Fruit fly (Drosophila melanogaster) whole organism, pupa: Measurements from ENCODE around the gene CG43390.
A peak's percentile ranks its signal among the peaks of the same experiment; 100 is the strongest.
"Not testable (repeated sequence)": the region's sequence is repeated elsewhere in the genome, so short reads cannot be mapped to it uniquely, and the experiment has no call there.

Source experiments
- CG10348 ChIP-seq: fragments of 200-800 bp; sonication (Bioruptor generic); IDR thresholded peaks from 2 replicates; pipeline ENCODE4 v1.3.6; 2022; ENCODE audit warnings: missing biosample characterization, missing genetic modification characterization
- CG12605 ChIP-seq: fragments of 200-800 bp; sonication (Bioruptor generic); IDR thresholded peaks from 2 replicates; pipeline ENCODE4 v1.3.6; 2022; ENCODE audit warnings: missing biosample characterization, missing genetic modification characterization
- CG13204 ChIP-seq: fragments of 200-800 bp; sonication (Bioruptor generic); optimal IDR thresholded peaks from 2 replicates; lab custom pipeline; 2018; ENCODE audit warnings: missing biosample characterization, mild to moderate bottlenecking, missing genetic modification characterization, moderate library complexity
- CG14655 ChIP-seq: fragments of 200-800 bp; sonication (Bioruptor generic); optimal IDR thresholded peaks from 3 replicates; lab custom pipeline; 2017; ENCODE audit warnings: mild to moderate bottlenecking, missing biosample characterization, missing genetic modification reagents, missing genetic modification characterization
- CG15710 ChIP-seq: fragments of 200-800 bp; sonication (Bioruptor generic); optimal IDR thresholded peaks from 2 replicates; lab custom pipeline; 2018; ENCODE audit warnings: missing biosample characterization, mild to moderate bottlenecking, missing genetic modification characterization, moderate library complexity
- CG17806 ChIP-seq: fragments of 200-800 bp; sonication (Bioruptor generic); optimal IDR thresholded peaks from 2 replicates; lab custom pipeline; 2018; ENCODE audit warnings: missing biosample characterization, mild to moderate bottlenecking, missing genetic modification characterization, moderate library complexity
- CG32121 ChIP-seq: fragments of 200-800 bp; sonication (Bioruptor generic); IDR thresholded peaks from 2 replicates; pipeline ENCODE4 v1.3.6; 2022; ENCODE audit warnings: missing biosample characterization, missing genetic modification characterization
- CG34367 ChIP-seq: fragments of 200-800 bp; sonication (Bioruptor generic); optimal IDR thresholded peaks from 2 replicates; lab custom pipeline; 2018; ENCODE audit warnings: missing biosample characterization, mild to moderate bottlenecking, missing genetic modification characterization
- CG4496 ChIP-seq: fragments of 200-800 bp; sonication (Bioruptor generic); IDR thresholded peaks from 3 replicates; pipeline ENCODE4 v1.3.6; 2022; ENCODE audit warnings: missing biosample characterization, missing genetic modification characterization
- CG8159 ChIP-seq: fragments of 200-800 bp; sonication (Bioruptor generic); optimal IDR thresholded peaks from 3 replicates; lab custom pipeline; 2018; ENCODE audit warnings: missing biosample characterization, mild to moderate bottlenecking, missing genetic modification characterization, moderate library complexity
- CG8301 ChIP-seq: fragments of 200-800 bp; sonication (Bioruptor generic); optimal IDR thresholded peaks from 2 replicates; lab custom pipeline; 2018; ENCODE audit warnings: missing biosample characterization, mild to moderate bottlenecking, missing genetic modification characterization
- CG9948 ChIP-seq: fragments of 200-800 bp; sonication (Bioruptor generic); optimal IDR thresholded peaks from 2 replicates; lab custom pipeline; 2018; ENCODE audit warnings: missing biosample characterization, mild to moderate bottlenecking, missing genetic modification characterization, moderate library complexity
- D1 ChIP-seq: fragments of 200-800 bp; sonication (Bioruptor generic); optimal IDR thresholded peaks from 2 replicates; lab custom pipeline; 2018; ENCODE audit warnings: missing biosample characterization, mild to moderate bottlenecking, missing genetic modification characterization, moderate library complexity
- EcR ChIP-seq: fragments of 200-800 bp; sonication (Bioruptor generic); optimal IDR thresholded peaks from 3 replicates; lab custom pipeline; 2019; ENCODE audit warnings: missing biosample characterization, missing genetic modification characterization, mild to moderate bottlenecking, moderate library complexity, missing genetic modification reagents
- Ets98B ChIP-seq: fragments of 200-800 bp; sonication (Bioruptor generic); IDR thresholded peaks from 2 replicates; pipeline ENCODE4 v1.3.6; 2022; ENCODE audit warnings: missing biosample characterization, missing genetic modification characterization
- Pif1A ChIP-seq: fragments of 200-800 bp; sonication (Bioruptor generic); optimal IDR thresholded peaks from 3 replicates; lab custom pipeline; 2016; ENCODE audit warnings: missing biosample characterization, missing genetic modification characterization
- Pif1B ChIP-seq: fragments of 200-800 bp; sonication (Bioruptor generic); optimal IDR thresholded peaks from 3 replicates; lab custom pipeline; 2016; ENCODE audit warnings: missing biosample characterization, missing genetic modification characterization
- Snoo ChIP-seq: fragments of 200-800 bp; sonication (Bioruptor generic); optimal IDR thresholded peaks from 3 replicates; lab custom pipeline; 2017; ENCODE audit warnings: missing biosample characterization, mild to moderate bottlenecking, missing genetic modification characterization, inconsistent platforms
- fd96Ca ChIP-seq: fragments of 200-800 bp; sonication (Bioruptor generic); IDR thresholded peaks from 3 replicates; pipeline ENCODE4 v1.3.6; 2022; ENCODE audit warnings: missing biosample characterization, missing genetic modification characterization
- gl ChIP-seq: fragments of 200-800 bp; sonication (Bioruptor generic); optimal IDR thresholded peaks from 2 replicates; lab custom pipeline; 2018; ENCODE audit warnings: missing biosample characterization, mild to moderate bottlenecking, missing genetic modification characterization
- rn ChIP-seq: fragments of 200-800 bp; sonication (Bioruptor generic); IDR thresholded peaks from 2 replicates; pipeline ENCODE4 v1.3.6; 2022; ENCODE audit warnings: missing biosample characterization, missing genetic modification characterization

CG43390 gene

dm6 chr3L:11576944-11577343 lies 2.8 kb downstream of the CG43390 start, which contains the start of gene CG33489:
Gene CG33489 (minus strand): TSS chr3L:11577044.
- not testable (repeated sequence) for TF ChIP-seq CG32121 (GFP tag; lab: Robert Waterston, UW); fd96Ca; CG8301 (tag; lab: Kevin White, UChicago)

dm6 chr3L:11574563-11574962 lies 5.2 kb downstream of the CG43390 start, which contains the start of gene CG33490:
Gene CG33490 (minus strand): TSS chr3L:11574663.
- TF ChIP-seq CG8159 (tag; lab: Kevin White, UChicago) (no peak), fd96Ca (no peak), CG14655 (GFP tag; lab: Kevin White, UChicago) (no peak), EcR (GFP tag; lab: Kevin White, UChicago) (no peak), gl (tag; lab: Kevin White, UChicago) (no peak), rn (GFP tag; lab: Robert Waterston, UW) (no peak), Pif1B (no peak), CG10348 (GFP tag; lab: Robert Waterston, UW) (no peak), Snoo (tag; lab: Kevin White, UChicago) (no peak), CG17806 (no peak), D1 (tag; lab: Kevin White, UChicago) (no peak), CG4496 (GFP tag; lab: Robert Waterston, UW) (no peak), CG12605 (GFP tag; lab: Robert Waterston, UW) (no peak), CG13204 (GFP tag; lab: Kevin White, UChicago) (no peak), CG32121 (GFP tag; lab: Robert Waterston, UW) (no peak), Ets98B (no peak), CG15710 (tag; lab: Kevin White, UChicago) (no peak)

- TF ChIP-seq Ets98B (no peak), CG9948 (no peak), gl (tag; lab: Kevin White, UChicago) (no peak)
Measured at dm6 chr3L:11563972-11564533, 15.7 kb downstream of the CG43390 start, which contains the start of the genes CG46412 and CG33267. Gene CG46412 (minus strand): TSS chr3L:11564072. Gene CG33267 (plus strand): TSS chr3L:11564483.

dm6 chr3L:11561946-11562760 lies 17.6 kb downstream of the CG43390 start, which contains the start of the genes CG7394 and Mob2:
Gene CG7394 (plus strand): TSS chr3L:11561996.
Gene Mob2 (minus strand): TSS chr3L:11562233.
- TF ChIP-seq CG4496 (GFP tag; lab: Robert Waterston, UW), result peak; percentile 87
- TF ChIP-seq CG12605 (GFP tag; lab: Robert Waterston, UW), result peak; percentile 81
- TF ChIP-seq CG13204 (GFP tag; lab: Kevin White, UChicago), result no peak
- peak; percentile 17 for TF ChIP-seq EcR (GFP tag; lab: Kevin White, UChicago)
- peak; percentile 87 for TF ChIP-seq Ets98B
- TF ChIP-seq CG10348 (GFP tag; lab: Robert Waterston, UW), result peak; percentile 50; the same call in 1 of the 2 replicates
- peak; percentile 80 for TF ChIP-seq CG34367 (tag; lab: Kevin White, UChicago)
- peak; percentile 71 for TF ChIP-seq rn (GFP tag; lab: Robert Waterston, UW)
- peak; percentile 13 for TF ChIP-seq gl (tag; lab: Kevin White, UChicago)
- TF ChIP-seq Snoo (tag; lab: Kevin White, UChicago), result peak; percentile 81
- TF ChIP-seq CG17806, result peak; percentile 87
- TF ChIP-seq Pif1A (GFP tag; lab: Kevin White, UChicago), result peak; percentile 88
- TF ChIP-seq CG9948, result peak; percentile 75
- peak; percentile 90 for TF ChIP-seq fd96Ca
- peak; percentile 87 for TF ChIP-seq Pif1B
- peak; percentile 84 for TF ChIP-seq CG14655 (GFP tag; lab: Kevin White, UChicago)
- peak; percentile 81 for TF ChIP-seq CG15710 (tag; lab: Kevin White, UChicago)
- peak; percentile 80 for TF ChIP-seq CG8301 (tag; lab: Kevin White, UChicago)
- TF ChIP-seq CG8159 (tag; lab: Kevin White, UChicago), result peak; percentile 81
- TF ChIP-seq CG32121 (GFP tag; lab: Robert Waterston, UW), result peak; percentile 86; the same call in 1 of the 2 replicates
- peak; percentile 85 for TF ChIP-seq D1 (tag; lab: Kevin White, UChicago)

dm6 chr3L:11560885-11561284 lies 18.9 kb downstream of the CG43390 start:
- peak; percentile 60 for TF ChIP-seq CG13204 (GFP tag; lab: Kevin White, UChicago)
- TF ChIP-seq CG4496 (GFP tag; lab: Robert Waterston, UW), result 0 out of 3 replicates have a peak, but pooled peaks have one; percentile 9
- peak; percentile 97 for TF ChIP-seq EcR (GFP tag; lab: Kevin White, UChicago)
- TF ChIP-seq CG8301 (tag; lab: Kevin White, UChicago), result no peak

- peak; percentile 26; the same call in 1 of the 2 replicates for TF ChIP-seq CG32121 (GFP tag; lab: Robert Waterston, UW)
- peak; percentile 6 for TF ChIP-seq EcR (GFP tag; lab: Kevin White, UChicago)
- peak; percentile 33 for TF ChIP-seq CG34367 (tag; lab: Kevin White, UChicago)
- peak; percentile 78 for TF ChIP-seq fd96Ca
- TF ChIP-seq Ets98B, result peak; percentile 76
- TF ChIP-seq CG8301 (tag; lab: Kevin White, UChicago), result peak; percentile 73
- no peak for TF ChIP-seq rn (GFP tag; lab: Robert Waterston, UW)
- peak; percentile 84 for TF ChIP-seq CG12605 (GFP tag; lab: Robert Waterston, UW)
- peak; percentile 6 for TF ChIP-seq Pif1B
- TF ChIP-seq CG9948, result peak; percentile 9
- no peak for TF ChIP-seq CG10348 (GFP tag; lab: Robert Waterston, UW)
- peak; percentile 21 for TF ChIP-seq CG17806
- no peak for TF ChIP-seq CG15710 (tag; lab: Kevin White, UChicago)
- TF ChIP-seq CG4496 (GFP tag; lab: Robert Waterston, UW), result peak; percentile 74
- TF ChIP-seq gl (tag; lab: Kevin White, UChicago), result peak; percentile 89
- peak; percentile 77 for TF ChIP-seq CG14655 (GFP tag; lab: Kevin White, UChicago)
- peak; percentile 9 for TF ChIP-seq CG8159 (tag; lab: Kevin White, UChicago)
- no peak for TF ChIP-seq Snoo (tag; lab: Kevin White, UChicago)
- TF ChIP-seq CG13204 (GFP tag; lab: Kevin White, UChicago), result peak; percentile 73
- TF ChIP-seq D1 (tag; lab: Kevin White, UChicago), result no peak
- TF ChIP-seq Pif1A (GFP tag; lab: Kevin White, UChicago), result peak; percentile 50
Measured at dm6 chr3L:11557209-11557608, 22.5 kb downstream of the CG43390 start.
